Worm (Caenorhabditis elegans) whole organism, young adult: ENCODE measurements around the gene szy-20.
A peak's percentile ranks its signal among the peaks of the same experiment; 100 is the strongest.

Source experiments
- B0261.1 ChIP-seq: sonication (generic microtip); optimal IDR thresholded peaks from 2 replicates; lab custom pipeline; 2016; ENCODE audit warnings: mild to moderate bottlenecking, missing genetic modification characterization, moderate library complexity, missing compliant biosample characterization
- B0336.3 ChIP-seq: fragments of 200-800 bp; sonication (Bioruptor generic); IDR thresholded peaks from 2 replicates; pipeline ENCODE4 v1.3.6; 2022; ENCODE audit warnings: missing genetic modification characterization, missing compliant biosample characterization
- C06A6.2 ChIP-seq: fragments of 200-800 bp; sonication (Bioruptor generic); conservative IDR thresholded peaks from 2 replicates; pipeline ENCODE4 v1.3.6; 2022; ENCODE audit warnings: missing genetic modification characterization, missing compliant biosample characterization
- C17E4.6 ChIP-seq: fragments of 200-800 bp; sonication (Bioruptor generic); IDR thresholded peaks from 2 replicates; pipeline ENCODE4 v1.3.6; 2022; ENCODE audit warnings: missing genetic modification reagents, missing genetic modification characterization, missing compliant biosample characterization
- D2030.7 ChIP-seq: fragments of 200-800 bp; sonication (Bioruptor generic); IDR thresholded peaks from 2 replicates; pipeline ENCODE4 v1.3.6; 2022; ENCODE audit warnings: missing genetic modification reagents, missing genetic modification characterization, missing compliant biosample characterization
- F23B12.7 ChIP-seq: sonication (generic microtip); optimal IDR thresholded peaks from 2 replicates; lab custom pipeline; 2017; ENCODE audit warnings: missing genetic modification characterization, mild to moderate bottlenecking, missing compliant biosample characterization, antibody characterized with exemption, moderate library complexity; ENCODE audit not compliant: insufficient read depth
- F33H1.4 ChIP-seq: fragments of 200-800 bp; sonication (Bioruptor generic); IDR thresholded peaks from 2 replicates; pipeline ENCODE4 v1.3.6; 2022; ENCODE audit warnings: missing genetic modification reagents, missing genetic modification characterization, missing compliant biosample characterization
- F37B4.10 ChIP-seq: fragments of 200-800 bp; sonication (Bioruptor generic); IDR thresholded peaks from 2 replicates; pipeline ENCODE4 v1.3.6; 2022; ENCODE audit warnings: missing genetic modification characterization, missing compliant biosample characterization
- F49E8.2 ChIP-seq: sonication (generic microtip); optimal IDR thresholded peaks from 3 replicates; lab custom pipeline; 2017; ENCODE audit warnings: missing genetic modification characterization, mild to moderate bottlenecking, missing compliant biosample characterization, antibody characterized with exemption, moderate library complexity; ENCODE audit not compliant: insufficient read depth
- F55B11.4 ChIP-seq: sonication (generic microtip); optimal IDR thresholded peaks from 2 replicates; lab custom pipeline; 2016; ENCODE audit warnings: missing compliant biosample characterization, missing genetic modification characterization, borderline replicate concordance; ENCODE audit not compliant: insufficient read depth
- F57A8.1 ChIP-seq: fragments of 200-800 bp; sonication (Bioruptor generic); optimal IDR thresholded peaks from 2 replicates; lab custom pipeline; 2018; ENCODE audit warnings: mild to moderate bottlenecking, missing genetic modification characterization, moderate library complexity, missing compliant biosample characterization
- T07F8.4 ChIP-seq: sonication (generic microtip); optimal IDR thresholded peaks from 2 replicates; lab custom pipeline; 2016; ENCODE audit warnings: mild to moderate bottlenecking, missing genetic modification characterization, moderate library complexity, missing compliant biosample characterization
- Y53G8AR.9 ChIP-seq: fragments of 200-800 bp; sonication (Bioruptor generic); conservative IDR thresholded peaks from 2 replicates; pipeline ENCODE4 v1.3.6; 2022; ENCODE audit warnings: missing genetic modification reagents, missing genetic modification characterization, missing compliant biosample characterization
- aptf-3 ChIP-seq: fragments of 200-800 bp; sonication (Bioruptor generic); IDR thresholded peaks from 2 replicates; pipeline ENCODE4 v1.3.6; 2022; ENCODE audit warnings: missing genetic modification characterization, missing compliant biosample characterization
- atf-7 ChIP-seq: sonication (generic microtip); optimal IDR thresholded peaks from 2 replicates; lab custom pipeline; 2017; ENCODE audit warnings: mild to moderate bottlenecking, missing genetic modification characterization, missing compliant biosample characterization
- athp-1 ChIP-seq: sonication (generic microtip); optimal IDR thresholded peaks from 2 replicates; lab custom pipeline; 2017; ENCODE audit warnings: mild to moderate bottlenecking, missing genetic modification characterization, missing compliant biosample characterization
- attf-6 ChIP-seq: fragments of 200-800 bp; sonication (Bioruptor generic); IDR thresholded peaks from 2 replicates; pipeline ENCODE4 v1.3.6; 2022; ENCODE audit warnings: missing genetic modification reagents, missing genetic modification characterization, missing compliant biosample characterization
- ceh-100 ChIP-seq: fragments of 200-800 bp; sonication (Bioruptor generic); IDR thresholded peaks from 2 replicates; pipeline ENCODE4 v1.3.6; 2022; ENCODE audit warnings: missing genetic modification reagents, missing genetic modification characterization, missing compliant biosample characterization
- ceh-79 ChIP-seq: sonication (generic microtip); optimal IDR thresholded peaks from 2 replicates; lab custom pipeline; 2017; ENCODE audit warnings: mild to moderate bottlenecking, missing genetic modification characterization, missing compliant biosample characterization
- ceh-91 ChIP-seq: fragments of 200-800 bp; sonication (Bioruptor generic); IDR thresholded peaks from 2 replicates; pipeline ENCODE4 v1.3.6; 2022; ENCODE audit warnings: missing genetic modification reagents, missing genetic modification characterization, missing compliant biosample characterization
- chd-7 ChIP-seq: sonication (generic microtip); optimal IDR thresholded peaks from 2 replicates; lab custom pipeline; 2016; ENCODE audit warnings: mild to moderate bottlenecking, missing genetic modification characterization, moderate library complexity, missing compliant biosample characterization
- efl-1 ChIP-seq: fragments of 150-350 bp; optimal IDR thresholded peaks from 2 replicates; lab custom pipeline; 2014; ENCODE audit warnings: missing biosample characterization, missing genetic modification reagents, missing genetic modification characterization
- him-1 ChIP-seq: sonication (generic microtip); optimal IDR thresholded peaks from 2 replicates; lab custom pipeline; 2016; ENCODE audit warnings: missing genotype, missing genetic modification reagents, missing genetic modification characterization, missing compliant biosample characterization
- hlh-12 ChIP-seq: sonication (generic microtip); optimal IDR thresholded peaks from 2 replicates; lab custom pipeline; 2016; ENCODE audit warnings: missing genetic modification characterization, missing compliant biosample characterization
- hrde-1 ChIP-seq: sonication (generic microtip); optimal IDR thresholded peaks from 2 replicates; lab custom pipeline; 2016; ENCODE audit warnings: missing genetic modification characterization, mild to moderate bottlenecking, missing compliant biosample characterization, moderate library complexity, missing genotype, missing genetic modification reagents, borderline replicate concordance
- lin-54 ChIP-seq: fragments of 200-800 bp; sonication (Bioruptor generic); optimal IDR thresholded peaks from 2 replicates; lab custom pipeline; 2018; ENCODE audit warnings: mild to moderate bottlenecking, missing genetic modification characterization, missing compliant biosample characterization
- lsl-1 ChIP-seq: fragments of 200-800 bp; sonication (Bioruptor generic); optimal IDR thresholded peaks from 2 replicates; lab custom pipeline; 2018; ENCODE audit warnings: mild to moderate bottlenecking, missing genetic modification characterization, moderate library complexity, missing compliant biosample characterization
- madf-10 ChIP-seq: sonication (generic microtip); optimal IDR thresholded peaks from 2 replicates; lab custom pipeline; 2016; ENCODE audit warnings: mild to moderate bottlenecking, missing genetic modification characterization, missing compliant biosample characterization
- madf-6 ChIP-seq: fragments of 200-800 bp; sonication (Bioruptor generic); IDR thresholded peaks from 2 replicates; pipeline ENCODE4 v1.3.6; 2022; ENCODE audit warnings: missing genetic modification reagents, missing genetic modification characterization, missing compliant biosample characterization
- madf-8 ChIP-seq: fragments of 200-800 bp; sonication (Bioruptor generic); conservative IDR thresholded peaks from 2 replicates; pipeline ENCODE4 v1.3.6; 2022; ENCODE audit warnings: missing genetic modification reagents, missing genetic modification characterization, missing compliant biosample characterization
- mcd-1 ChIP-seq: fragments of 200-800 bp; sonication (Bioruptor generic); IDR thresholded peaks from 2 replicates; pipeline ENCODE4 v1.3.6; 2022; ENCODE audit warnings: missing genetic modification reagents, missing genetic modification characterization, missing compliant biosample characterization
- nfya-2 ChIP-seq: fragments of 200-800 bp; sonication (Bioruptor generic); IDR thresholded peaks from 2 replicates; pipeline ENCODE4 v1.3.6; 2022; ENCODE audit warnings: missing genetic modification reagents, missing genetic modification characterization, missing compliant biosample characterization
- nfyb-1 ChIP-seq: fragments of 200-800 bp; sonication (Bioruptor generic); IDR thresholded peaks from 2 replicates; pipeline ENCODE4 v1.3.6; 2022; ENCODE audit warnings: missing genetic modification reagents, missing genetic modification characterization, missing compliant biosample characterization
- nhr-120 ChIP-seq: fragments of 200-800 bp; sonication (Bioruptor generic); IDR thresholded peaks from 2 replicates; pipeline ENCODE4 v1.3.6; 2022; ENCODE audit warnings: missing genetic modification characterization, missing compliant biosample characterization
- nhr-27 ChIP-seq: fragments of 200-800 bp; sonication (Bioruptor generic); optimal IDR thresholded peaks from 2 replicates; lab custom pipeline; 2018; ENCODE audit warnings: mild to moderate bottlenecking, missing genetic modification characterization, moderate library complexity, missing compliant biosample characterization
- pha-4 ChIP-seq: fragments of 150-350 bp; sonication (generic microtip); optimal IDR thresholded peaks from 2 replicates; lab custom pipeline; 2014; ENCODE audit warnings: missing biosample characterization, missing genetic modification reagents, missing genetic modification characterization
- rpc-1 ChIP-seq, 2 experiments: fragments of 150-350 bp in 1 of 2; sonication (generic microtip) in 1 of 2; optimal IDR thresholded peaks; 2 replicates each; lab custom pipeline; 2014 to 2018; ENCODE audit warnings: missing biosample characterization in 1 of 2, missing genetic modification characterization in 1 of 2, missing genetic modification reagents in 1 of 2, missing genotype in 1 of 2
- sdz-38 ChIP-seq: sonication (generic microtip); optimal IDR thresholded peaks from 2 replicates; lab custom pipeline; 2016; ENCODE audit warnings: missing genotype, missing genetic modification characterization, missing compliant biosample characterization
- sea-2 ChIP-seq: fragments of 200-800 bp; sonication (Bioruptor generic); IDR thresholded peaks from 2 replicates; pipeline ENCODE4 v1.3.6; 2022; ENCODE audit warnings: missing genetic modification characterization, missing compliant biosample characterization
- snpc-3.4 ChIP-seq: sonication (generic microtip); optimal IDR thresholded peaks from 2 replicates; lab custom pipeline; 2017; ENCODE audit warnings: missing genetic modification characterization, mild to moderate bottlenecking, missing compliant biosample characterization, antibody characterized with exemption, moderate library complexity, missing genotype, missing genetic modification reagents
- xnd-1 ChIP-seq: sonication (generic microtip); optimal IDR thresholded peaks from 2 replicates; lab custom pipeline; 2016; ENCODE audit warnings: missing genotype, missing genetic modification reagents, missing genetic modification characterization, missing compliant biosample characterization
- ztf-25 ChIP-seq: fragments of 200-800 bp; sonication (Bioruptor generic); IDR thresholded peaks from 2 replicates; pipeline ENCODE4 v1.3.6; 2022; ENCODE audit warnings: missing genetic modification reagents, missing genetic modification characterization, missing compliant biosample characterization

Gene szy-20

DNA sequence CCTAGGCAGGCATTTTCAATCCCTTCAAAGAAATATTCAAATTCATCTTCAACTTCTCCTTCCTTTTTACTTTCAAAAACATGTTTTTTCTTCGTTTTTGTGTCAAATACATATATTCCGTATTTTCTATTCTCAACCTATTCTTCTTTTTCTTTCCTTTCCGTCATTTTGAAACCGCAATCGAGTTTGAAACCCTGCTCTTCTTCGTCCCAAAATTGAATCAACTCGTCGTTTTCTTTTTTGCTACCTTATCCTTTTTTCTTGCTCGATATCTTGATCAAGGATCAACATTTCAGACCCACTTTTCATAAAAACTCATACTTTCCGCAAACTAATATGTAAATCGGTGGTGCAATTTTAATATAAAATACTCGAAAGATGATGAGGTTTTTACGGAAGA, 24.0 kb downstream of the szy-20 start:
- TF ChIP-seq athp-1 (tag; lab: Kevin White, UChicago) (no peak), sdz-38 (tag; lab: Kevin White, UChicago) (no peak), ceh-79 (no peak), madf-10 (no peak), Y53G8AR.9 (GFP tag; lab: Robert Waterston, UW) (no peak), nhr-27 (tag; lab: Kevin White, UChicago) (no peak), atf-7 (tag; lab: Kevin White, UChicago) (no peak), ceh-91 (no peak), sea-2 (GFP tag; lab: Robert Waterston, UW) (no peak), B0261.1 (no peak), rpc-1 (optimal IDR thresholded peaks at IDR 0.05; lab: Kevin White, UChicago) (no peak), rpc-1 (tag; optimal IDR thresholded peaks at IDR 0.05; lab: Kevin White, UChicago) (no peak), F37B4.10 (GFP tag; lab: Robert Waterston, UW) (no peak), aptf-3 (GFP tag; lab: Robert Waterston, UW) (no peak), attf-6 (GFP tag; lab: Robert Waterston, UW) (no peak), nhr-120 (GFP tag; lab: Robert Waterston, UW) (no peak), pha-4 (tag; lab: Kevin White, UChicago) (no peak), him-1 (tag; lab: Kevin White, UChicago) (no peak), F55B11.4 (tag; lab: Kevin White, UChicago) (no peak), T07F8.4 (tag; lab: Kevin White, UChicago) (no peak)
- TF ChIP-seq, all 124 proteins: peak for 0

DNA sequence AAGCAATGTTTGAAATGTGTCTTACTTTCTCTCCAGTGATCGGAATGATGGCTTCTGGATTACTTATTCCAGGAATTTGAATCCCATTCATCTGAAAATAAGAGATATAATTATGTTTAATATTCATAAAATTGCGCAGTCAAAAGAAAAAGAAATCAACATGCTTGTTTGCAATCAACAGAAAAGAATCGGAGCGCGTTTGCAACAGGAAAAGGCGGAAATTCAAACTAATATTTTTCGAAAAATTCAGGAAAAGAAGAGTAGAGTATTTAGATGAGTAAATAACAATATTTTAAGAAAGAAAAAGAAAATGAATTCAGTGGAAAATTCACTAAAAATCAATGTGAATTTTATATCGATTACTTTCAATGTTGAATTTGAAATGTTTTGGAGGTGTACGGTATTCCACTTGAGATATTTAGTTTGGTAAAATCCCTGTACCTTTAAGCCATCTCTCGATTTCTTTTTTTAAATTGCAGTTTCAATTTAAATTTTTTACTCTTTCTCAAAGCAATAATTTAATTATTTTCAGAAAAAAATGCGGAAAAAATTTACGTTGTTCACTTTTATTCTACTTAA, 28.7 kb downstream of the szy-20 start, which contains the start of the genes set-17 and T21B10.4:
set-17 (minus strand) TSS at position 127 of the 579 bp plus-strand sequence.
T21B10.4 (plus strand) TSS at position 533 of the 579 bp plus-strand sequence.
- TF ChIP-seq nfya-2 (GFP tag; lab: Robert Waterston, UW): no peak
- TF ChIP-seq him-1 (tag; lab: Kevin White, UChicago): peak; percentile 53
- peak; percentile 81 for TF ChIP-seq F33H1.4 (GFP tag; lab: Robert Waterston, UW)
- peak; percentile 80 for TF ChIP-seq lin-54
- TF ChIP-seq madf-8 (GFP tag; lab: Robert Waterston, UW): 0 out of 2 replicates have a peak, but pooled peaks have one; percentile 24
- TF ChIP-seq mcd-1 (GFP tag; lab: Robert Waterston, UW): peak; percentile 19; the same call in 1 of the 2 replicates
- peak; percentile 84 for TF ChIP-seq lsl-1 (GFP tag; lab: Kevin White, UChicago)
- TF ChIP-seq F23B12.7 (tag; lab: Kevin White, UChicago): no peak
- no peak for TF ChIP-seq C06A6.2 (GFP tag; lab: Robert Waterston, UW)
- peak; percentile 25 for TF ChIP-seq efl-1 (GFP tag; lab: Kevin White, UChicago)
- peak; percentile 54 for TF ChIP-seq madf-6 (GFP tag; lab: Robert Waterston, UW)
- TF ChIP-seq nhr-27 (tag; lab: Kevin White, UChicago): no peak
- no peak for TF ChIP-seq hlh-12 (tag; lab: Kevin White, UChicago)
- peak; percentile 19 for TF ChIP-seq xnd-1 (tag; lab: Kevin White, UChicago)

DNA sequence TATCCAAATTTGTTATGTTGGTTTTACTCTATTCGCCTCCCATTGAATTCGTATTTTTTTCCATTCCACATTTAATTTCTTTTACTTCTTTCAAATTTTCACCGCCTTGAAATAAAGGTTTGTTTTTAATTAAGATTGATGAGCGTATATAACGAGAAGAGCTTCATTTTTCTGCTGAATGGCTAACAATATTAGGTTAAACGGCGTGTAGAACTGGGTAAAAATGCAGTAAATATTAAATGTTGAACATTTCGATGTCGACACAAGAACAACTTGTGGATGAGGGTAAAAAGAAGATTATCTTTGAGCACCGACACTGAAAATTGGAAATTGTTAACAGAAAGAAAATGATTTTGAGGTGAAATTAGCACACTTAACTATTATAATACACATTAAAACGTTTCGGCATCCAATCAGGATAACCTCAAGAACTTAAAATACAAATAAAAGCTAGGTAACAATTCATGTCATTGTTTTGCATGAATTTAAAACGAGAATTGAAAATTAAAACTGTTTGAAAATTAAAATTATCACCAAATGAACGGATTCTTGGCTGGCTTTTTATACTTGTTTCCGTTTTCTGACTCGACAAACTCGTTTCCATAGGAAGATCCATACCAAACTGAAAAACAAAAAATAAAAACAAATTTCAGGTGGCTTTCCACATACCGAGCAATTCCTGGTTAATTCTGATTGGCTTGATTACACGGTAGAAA, 30.1 kb downstream of the szy-20 start:
- TF ChIP-seq C17E4.6 (0 out of 2 replicates have a peak, but pooled peaks have one; percentile 9), ceh-100 (GFP tag; lab: Robert Waterston, UW) (0 out of 2 replicates have a peak, but pooled peaks have one; percentile 30), lin-54 (peak; percentile 9), F57A8.1 (GFP tag; lab: Kevin White, UChicago) (no peak), atf-7 (tag; lab: Kevin White, UChicago) (peak; percentile 12), snpc-3.4 (tag; lab: Kevin White, UChicago) (peak; percentile 1), B0336.3 (0 out of 2 replicates have a peak, but pooled peaks have one; percentile 21), ztf-25 (no peak), him-1 (tag; lab: Kevin White, UChicago) (peak; percentile 44), nfyb-1 (peak; percentile 62; the same call in 1 of the 2 replicates), F49E8.2 (tag; lab: Kevin White, UChicago) (peak; percentile 54), D2030.7 (GFP tag; lab: Robert Waterston, UW) (peak; percentile 34; the same call in 1 of the 2 replicates), hrde-1 (peak; percentile 84), chd-7 (tag; lab: Kevin White, UChicago) (peak; percentile 17)
